Fruit fly (Drosophila melanogaster) whole organism, embryonic: ENCODE measurements around the gene CG16727.
A peak's percentile ranks its signal among the peaks of the same experiment; 100 is the strongest.

ENCODE experiments used
- CG10147 ChIP-seq: fragments of 200-800 bp; sonication (Bioruptor generic); optimal IDR thresholded peaks from 2 replicates; lab custom pipeline; 2019; ENCODE audit warnings: missing biosample characterization, mild to moderate bottlenecking, missing genetic modification characterization, moderate library complexity
- CG10274 ChIP-seq: fragments of 200-800 bp; sonication (Bioruptor generic); optimal IDR thresholded peaks from 3 replicates; lab custom pipeline; 2017; ENCODE audit warnings: missing biosample characterization, mild to moderate bottlenecking, missing genetic modification characterization
- CG12219 ChIP-seq: fragments of 200-800 bp; sonication (Bioruptor generic); optimal IDR thresholded peaks from 3 replicates; lab custom pipeline; 2018; ENCODE audit warnings: missing biosample characterization, mild to moderate bottlenecking, missing genetic modification characterization
- CG12942 ChIP-seq: fragments of 200-800 bp; sonication (Bioruptor generic); optimal IDR thresholded peaks from 3 replicates; lab custom pipeline; 2016; ENCODE audit warnings: missing biosample characterization, missing genetic modification characterization
- CG13424 ChIP-seq: fragments of 200-800 bp; sonication (Bioruptor generic); optimal IDR thresholded peaks from 2 replicates; lab custom pipeline; 2019; ENCODE audit warnings: missing biosample characterization, mild to moderate bottlenecking, missing genetic modification characterization, moderate library complexity
- CG15514 ChIP-seq: fragments of 200-800 bp; sonication (Bioruptor generic); optimal IDR thresholded peaks from 3 replicates; lab custom pipeline; 2017; ENCODE audit warnings: missing biosample characterization, missing genetic modification characterization, mild to moderate bottlenecking, moderate library complexity, missing genetic modification reagents
- CG1647 ChIP-seq: fragments of 200-800 bp; sonication (Bioruptor generic); optimal IDR thresholded peaks from 3 replicates; lab custom pipeline; 2016; ENCODE audit warnings: missing biosample characterization, missing genetic modification characterization
- CG17912 ChIP-seq: fragments of 200-800 bp; sonication (Bioruptor generic); optimal IDR thresholded peaks from 2 replicates; lab custom pipeline; 2018; ENCODE audit warnings: missing biosample characterization, mild to moderate bottlenecking, missing genetic modification characterization
- CG2889 ChIP-seq: fragments of 200-800 bp; sonication (Bioruptor generic); IDR thresholded peaks from 3 replicates; pipeline ENCODE4 v1.3.6; 2022; ENCODE audit warnings: missing biosample characterization, missing genetic modification characterization
- CG30020 ChIP-seq: fragments of 200-800 bp; optimal IDR thresholded peaks from 2 replicates; lab custom pipeline; 2019; ENCODE audit warnings: missing biosample characterization, mild to moderate bottlenecking, missing genetic modification characterization, moderate library complexity
- CG31365 ChIP-seq: fragments of 200-800 bp; sonication (Bioruptor generic); optimal IDR thresholded peaks from 2 replicates; lab custom pipeline; 2018; ENCODE audit warnings: missing biosample characterization, mild to moderate bottlenecking, missing genetic modification characterization
- CG32767 ChIP-seq: fragments of 200-800 bp; sonication (Bioruptor generic); IDR thresholded peaks from 2 replicates; pipeline ENCODE4 v1.3.6; 2022; ENCODE audit warnings: missing biosample characterization, missing genetic modification characterization
- CG42726 ChIP-seq: fragments of 200-800 bp; sonication (Bioruptor generic); IDR thresholded peaks from 2 replicates; pipeline ENCODE4 v1.3.6; 2022; ENCODE audit warnings: missing biosample characterization, missing genetic modification characterization; ENCODE audit not compliant: partially characterized antibody
- CG4424 ChIP-seq: fragments of 200-800 bp; sonication (Bioruptor generic); optimal IDR thresholded peaks from 3 replicates; lab custom pipeline; 2016; ENCODE audit warnings: missing biosample characterization, missing genetic modification characterization
- CG5180 ChIP-seq: fragments of 200-800 bp; sonication (Bioruptor generic); optimal IDR thresholded peaks from 3 replicates; lab custom pipeline; 2017; ENCODE audit warnings: missing biosample characterization, missing genetic modification characterization, mild to moderate bottlenecking, moderate library complexity, missing genetic modification reagents
- CG6654 ChIP-seq: fragments of 200-800 bp; sonication (Bioruptor generic); optimal IDR thresholded peaks from 2 replicates; lab custom pipeline; 2017; ENCODE audit warnings: missing biosample characterization, mild to moderate bottlenecking, missing genetic modification characterization
- CG7963 ChIP-seq: fragments of 200-800 bp; sonication (Bioruptor generic); IDR thresholded peaks from 3 replicates; pipeline ENCODE4 v1.3.6; 2022; ENCODE audit warnings: missing biosample characterization, missing genetic modification characterization; ENCODE audit not compliant: partially characterized antibody
- Dip3 ChIP-seq: fragments of 200-800 bp; sonication (Bioruptor generic); optimal IDR thresholded peaks from 3 replicates; lab custom pipeline; 2016; ENCODE audit warnings: missing biosample characterization, missing genetic modification characterization
- Ets97D ChIP-seq: fragments of 200-800 bp; sonication (Bioruptor generic); optimal IDR thresholded peaks from 3 replicates; lab custom pipeline; 2016; ENCODE audit warnings: missing biosample characterization, missing genetic modification characterization
- HmgD ChIP-seq: fragments of 200-800 bp; sonication (Bioruptor generic); optimal IDR thresholded peaks from 3 replicates; lab custom pipeline; 2016; ENCODE audit warnings: missing biosample characterization, missing genetic modification characterization
- Hr3 ChIP-seq: fragments of 200-800 bp; sonication (Bioruptor generic); optimal IDR thresholded peaks from 3 replicates; lab custom pipeline; 2016; ENCODE audit warnings: missing biosample characterization, missing genetic modification characterization
- Hr39 ChIP-seq: fragments of >200 bp; optimal IDR thresholded peaks from 2 replicates; lab custom pipeline; 2017
- Hsf ChIP-seq: fragments of 200-800 bp; sonication (Bioruptor generic); optimal IDR thresholded peaks from 3 replicates; lab custom pipeline; 2016; ENCODE audit warnings: missing biosample characterization, missing genetic modification characterization
- Neu2 ChIP-seq: fragments of 200-800 bp; sonication (Bioruptor generic); optimal IDR thresholded peaks from 3 replicates; lab custom pipeline; 2016; ENCODE audit warnings: missing biosample characterization, missing genetic modification characterization, borderline replicate concordance
- NfI ChIP-seq: fragments of 200-800 bp; sonication (Bioruptor generic); optimal IDR thresholded peaks from 3 replicates; lab custom pipeline; 2018; ENCODE audit warnings: missing biosample characterization, mild to moderate bottlenecking, missing genetic modification characterization, moderate library complexity
- Oli ChIP-seq: fragments of 200-800 bp; sonication (Bioruptor generic); optimal IDR thresholded peaks from 2 replicates; lab custom pipeline; 2018; ENCODE audit warnings: missing biosample characterization, mild to moderate bottlenecking, missing genetic modification characterization, moderate library complexity
- bcd ChIP-seq: fragments of 200-800 bp; sonication (Bioruptor generic); optimal IDR thresholded peaks from 2 replicates; lab custom pipeline; 2017; ENCODE audit warnings: missing biosample characterization, mild to moderate bottlenecking, missing genetic modification characterization
- br ChIP-seq: fragments of >200 bp; optimal IDR thresholded peaks from 2 replicates; lab custom pipeline; 2017
- bsh ChIP-seq, 2 experiments: fragments of 200-800 bp; sonication (Bioruptor generic); optimal IDR thresholded peaks; 2 replicates each; lab custom pipeline; 2017 to 2018; ENCODE audit warnings: mild to moderate bottlenecking in 2 of 2, missing biosample characterization in 2 of 2, missing genetic modification characterization in 2 of 2, moderate library complexity in 1 of 2
- ci ChIP-seq: fragments of 200-800 bp; sonication (Bioruptor generic); IDR thresholded peaks from 3 replicates; pipeline ENCODE4 v1.3.6; 2022; ENCODE audit warnings: missing biosample characterization, missing genetic modification characterization
- crc ChIP-seq: fragments of 200-800 bp; sonication (Bioruptor generic); optimal IDR thresholded peaks from 2 replicates; lab custom pipeline; 2016; ENCODE audit warnings: missing biosample characterization, missing genetic modification characterization
- dmrt99B ChIP-seq: fragments of 200-800 bp; sonication (Bioruptor generic); optimal IDR thresholded peaks from 2 replicates; lab custom pipeline; 2018; ENCODE audit warnings: missing biosample characterization, mild to moderate bottlenecking, missing genetic modification characterization, moderate library complexity
- emc ChIP-seq: fragments of 200-800 bp; sonication (Bioruptor generic); optimal IDR thresholded peaks from 2 replicates; lab custom pipeline; 2016; ENCODE audit warnings: missing biosample characterization, missing genetic modification characterization
- grau ChIP-seq: fragments of 200-800 bp; optimal IDR thresholded peaks from 3 replicates; lab custom pipeline; 2019; ENCODE audit warnings: missing biosample characterization, mild to moderate bottlenecking, missing genetic modification characterization, moderate library complexity
- gro ChIP-seq: fragments of 200-800 bp; sonication (Bioruptor generic); optimal IDR thresholded peaks from 2 replicates; lab custom pipeline; 2016; ENCODE audit warnings: missing biosample characterization, missing genetic modification characterization
- hb ChIP-seq: fragments of 200-800 bp; sonication (Bioruptor generic); IDR thresholded peaks from 3 replicates; pipeline ENCODE4 v1.3.6; 2022; ENCODE audit warnings: missing biosample characterization, missing genetic modification characterization; ENCODE audit not compliant: partially characterized antibody
- kni ChIP-seq: fragments of 200-800 bp; sonication (Bioruptor generic); optimal IDR thresholded peaks from 3 replicates; lab custom pipeline; 2017; ENCODE audit warnings: mild to moderate bottlenecking, missing biosample characterization, missing genetic modification reagents, missing genetic modification characterization
- maf-S ChIP-seq: fragments of 200-800 bp; sonication (Bioruptor generic); optimal IDR thresholded peaks from 2 replicates; lab custom pipeline; 2016; ENCODE audit warnings: missing biosample characterization, missing genetic modification characterization
- org-1 ChIP-seq: fragments of 200-800 bp; sonication (Bioruptor generic); optimal IDR thresholded peaks from 2 replicates; lab custom pipeline; 2017; ENCODE audit warnings: missing biosample characterization, missing genetic modification characterization
- pb ChIP-seq: fragments of 200-800 bp; sonication (Bioruptor generic); optimal IDR thresholded peaks from 3 replicates; lab custom pipeline; 2016; ENCODE audit warnings: missing biosample characterization, missing genetic modification characterization
- ranshi ChIP-seq: fragments of 200-800 bp; sonication (Bioruptor generic); IDR thresholded peaks from 2 replicates; pipeline ENCODE4 v1.3.6; 2022; ENCODE audit warnings: missing biosample characterization, missing genetic modification characterization
- rib ChIP-seq: fragments of 200-800 bp; sonication (Bioruptor generic); IDR thresholded peaks from 2 replicates; pipeline ENCODE4 v1.3.6; 2022; ENCODE audit warnings: missing biosample characterization, missing genetic modification characterization
- sens-2 ChIP-seq: fragments of 200-800 bp; sonication (Bioruptor generic); IDR thresholded peaks from 2 replicates; pipeline ENCODE4 v1.3.6; 2022; ENCODE audit warnings: missing biosample characterization, missing genetic modification characterization
- sr ChIP-seq: fragments of 200-800 bp; sonication (Bioruptor generic); IDR thresholded peaks from 3 replicates; pipeline ENCODE4 v1.3.6; 2022; ENCODE audit warnings: missing biosample characterization, missing genetic modification characterization
- stwl ChIP-seq: fragments of 200-800 bp; sonication (Bioruptor generic); optimal IDR thresholded peaks from 3 replicates; lab custom pipeline; 2018; ENCODE audit warnings: missing biosample characterization, mild to moderate bottlenecking, missing genetic modification characterization, moderate library complexity
- tna ChIP-seq: fragments of 200-800 bp; sonication (Bioruptor generic); IDR thresholded peaks from 2 replicates; pipeline ENCODE4 v1.3.6; 2022; ENCODE audit warnings: missing biosample characterization, missing genetic modification characterization; ENCODE audit not compliant: partially characterized antibody
- trem ChIP-seq: fragments of 200-800 bp; optimal IDR thresholded peaks from 3 replicates; lab custom pipeline; 2019; ENCODE audit warnings: missing biosample characterization, mild to moderate bottlenecking, missing genetic modification characterization, moderate library complexity
- wek ChIP-seq: fragments of 200-800 bp; sonication (Bioruptor generic); optimal IDR thresholded peaks from 3 replicates; lab custom pipeline; 2018; ENCODE audit warnings: missing biosample characterization, mild to moderate bottlenecking, missing genetic modification characterization, moderate library complexity
- yki ChIP-seq: fragments of >200 bp; optimal IDR thresholded peaks from 3 replicates; lab custom pipeline; 2018
- zen2 ChIP-seq: fragments of 200-800 bp; sonication (Bioruptor generic); IDR thresholded peaks from 3 replicates; pipeline ENCODE4 v1.3.6; 2022; ENCODE audit warnings: missing biosample characterization, missing genetic modification characterization; ENCODE audit not compliant: partially characterized antibody

The CG16727 gene

DNA sequence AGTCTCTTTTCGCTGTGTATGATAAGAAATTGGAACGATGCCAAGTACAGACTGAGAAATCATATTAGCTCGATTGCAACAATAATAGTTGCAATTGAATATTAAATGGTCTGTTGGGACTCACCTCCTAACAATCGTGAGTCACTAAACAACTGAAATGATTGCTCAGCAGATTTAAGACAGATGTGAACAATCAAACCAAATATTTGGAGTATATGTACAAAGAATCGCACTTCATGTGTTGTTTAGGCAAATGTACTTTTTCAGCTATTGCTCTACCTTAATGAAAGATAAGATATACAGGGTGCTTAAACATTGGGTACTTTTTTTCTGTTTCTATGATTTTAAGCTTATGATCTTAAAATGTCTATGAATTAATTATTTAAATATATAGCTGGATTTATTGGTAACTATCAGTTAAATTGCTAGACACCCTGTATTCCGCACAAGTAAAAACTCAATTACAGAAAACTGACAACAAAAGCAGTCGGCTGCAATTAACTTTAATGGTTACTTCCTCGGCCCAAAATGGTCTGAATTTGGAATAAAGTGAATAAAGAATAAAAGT is 28.4 kb downstream of the CG16727 start (continued):
- TF ChIP-seq rib (GFP tag; lab: Robert Waterston, UW) (peak; percentile 70), CG10274 (GFP tag; lab: Kevin White, UChicago) (peak; percentile 58), CG31365 (tag; lab: Kevin White, UChicago) (peak; percentile 65), ci (peak; percentile 93), CG7963 (GFP tag; lab: Robert Waterston, UW) (no peak), Hr39 (lab: Kevin White, UChicago) (no peak), sens-2 (GFP tag; lab: Robert Waterston, UW) (peak; percentile 89), Hr3 (GFP tag; lab: Kevin White, UChicago) (peak; percentile 68), ranshi (GFP tag; lab: Robert Waterston, UW) (peak; percentile 92), Ets97D (GFP tag; lab: Kevin White, UChicago) (no peak), maf-S (GFP tag; lab: Kevin White, UChicago) (peak; percentile 52), gro (GFP tag; lab: Kevin White, UChicago) (peak; percentile 66), sr (peak; percentile 57; the same call in 2 of the 3 replicates), pb (GFP tag; lab: Kevin White, UChicago) (peak; percentile 36), crc (GFP tag; lab: Kevin White, UChicago) (peak; percentile 46), CG12219 (GFP tag; lab: Kevin White, UChicago) (peak; percentile 87), Neu2 (no peak), CG15514 (GFP tag; lab: Kevin White, UChicago) (peak; percentile 82), CG30020 (peak; percentile 23), wek (peak; percentile 56), CG32767 (GFP tag; lab: Robert Waterston, UW) (peak; percentile 84), bcd (GFP tag; lab: Kevin White, UChicago) (peak; percentile 76), hb (no peak), CG12942 (GFP tag; lab: Kevin White, UChicago) (peak; percentile 53), tna (GFP tag; lab: Robert Waterston, UW) (no peak), zen2 (no peak), CG10147 (GFP tag; lab: Kevin White, UChicago) (peak; percentile 83), stwl (peak; percentile 15), CG6654 (GFP tag; lab: Kevin White, UChicago) (peak; percentile 37), HmgD (no peak), yki (lab: Kevin White, UChicago) (no peak), kni (no peak), bsh (GFP tag; optimal IDR thresholded peaks at IDR 0.05; lab: Kevin White, UChicago) (peak in 1 of 2 experiments; percentile 92), CG1647 (GFP tag; lab: Kevin White, UChicago) (peak; percentile 60), CG42726 (GFP tag; lab: Robert Waterston, UW) (no peak), CG13424 (peak; percentile 93), CG2889 (GFP tag; lab: Robert Waterston, UW) (peak; percentile 74; the same call in 2 of the 3 replicates), grau (tag; lab: Kevin White, UChicago) (peak; percentile 90), dmrt99B (tag; lab: Kevin White, UChicago) (peak; percentile 92), org-1 (peak; percentile 73), CG4424 (GFP tag; lab: Kevin White, UChicago) (peak; percentile 86), Hsf (GFP tag; lab: Kevin White, UChicago) (peak; percentile 73), CG17912 (GFP tag; lab: Kevin White, UChicago) (no peak), NfI (GFP tag; lab: Kevin White, UChicago) (peak; percentile 75), trem (tag; lab: Kevin White, UChicago) (peak; percentile 85), Oli (tag; lab: Kevin White, UChicago) (peak; percentile 89), CG5180 (GFP tag; lab: Kevin White, UChicago) (peak; percentile 73), emc (no peak), br (lab: Kevin White, UChicago) (no peak), Dip3 (GFP tag; lab: Kevin White, UChicago) (peak; percentile 42)
